Fruit fly (Drosophila melanogaster) whole organism, pupa: ENCODE results near the gene CG34305.

ENCODE experiments used
- CG10348 ChIP-seq: fragments of 200-800 bp; sonication (Bioruptor generic); IDR thresholded peaks from 2 replicates; pipeline ENCODE4 v1.3.6; 2022; ENCODE audit warnings: missing biosample characterization, missing genetic modification characterization
- CG12605 ChIP-seq: fragments of 200-800 bp; sonication (Bioruptor generic); IDR thresholded peaks from 2 replicates; pipeline ENCODE4 v1.3.6; 2022; ENCODE audit warnings: missing biosample characterization, missing genetic modification characterization
- CG13204 ChIP-seq: fragments of 200-800 bp; sonication (Bioruptor generic); optimal IDR thresholded peaks from 2 replicates; lab custom pipeline; 2018; ENCODE audit warnings: missing biosample characterization, mild to moderate bottlenecking, missing genetic modification characterization, moderate library complexity
- CG14655 ChIP-seq: fragments of 200-800 bp; sonication (Bioruptor generic); optimal IDR thresholded peaks from 3 replicates; lab custom pipeline; 2017; ENCODE audit warnings: mild to moderate bottlenecking, missing biosample characterization, missing genetic modification reagents, missing genetic modification characterization
- CG15710 ChIP-seq: fragments of 200-800 bp; sonication (Bioruptor generic); optimal IDR thresholded peaks from 2 replicates; lab custom pipeline; 2018; ENCODE audit warnings: missing biosample characterization, mild to moderate bottlenecking, missing genetic modification characterization, moderate library complexity
- CG17806 ChIP-seq: fragments of 200-800 bp; sonication (Bioruptor generic); optimal IDR thresholded peaks from 2 replicates; lab custom pipeline; 2018; ENCODE audit warnings: missing biosample characterization, mild to moderate bottlenecking, missing genetic modification characterization, moderate library complexity
- CG32121 ChIP-seq: fragments of 200-800 bp; sonication (Bioruptor generic); IDR thresholded peaks from 2 replicates; pipeline ENCODE4 v1.3.6; 2022; ENCODE audit warnings: missing biosample characterization, missing genetic modification characterization
- CG34367 ChIP-seq: fragments of 200-800 bp; sonication (Bioruptor generic); optimal IDR thresholded peaks from 2 replicates; lab custom pipeline; 2018; ENCODE audit warnings: missing biosample characterization, mild to moderate bottlenecking, missing genetic modification characterization
- CG4496 ChIP-seq: fragments of 200-800 bp; sonication (Bioruptor generic); IDR thresholded peaks from 3 replicates; pipeline ENCODE4 v1.3.6; 2022; ENCODE audit warnings: missing biosample characterization, missing genetic modification characterization
- CG8159 ChIP-seq: fragments of 200-800 bp; sonication (Bioruptor generic); optimal IDR thresholded peaks from 3 replicates; lab custom pipeline; 2018; ENCODE audit warnings: missing biosample characterization, mild to moderate bottlenecking, missing genetic modification characterization, moderate library complexity
- CG8301 ChIP-seq: fragments of 200-800 bp; sonication (Bioruptor generic); optimal IDR thresholded peaks from 2 replicates; lab custom pipeline; 2018; ENCODE audit warnings: missing biosample characterization, mild to moderate bottlenecking, missing genetic modification characterization
- CG9948 ChIP-seq: fragments of 200-800 bp; sonication (Bioruptor generic); optimal IDR thresholded peaks from 2 replicates; lab custom pipeline; 2018; ENCODE audit warnings: missing biosample characterization, mild to moderate bottlenecking, missing genetic modification characterization, moderate library complexity
- D1 ChIP-seq: fragments of 200-800 bp; sonication (Bioruptor generic); optimal IDR thresholded peaks from 2 replicates; lab custom pipeline; 2018; ENCODE audit warnings: missing biosample characterization, mild to moderate bottlenecking, missing genetic modification characterization, moderate library complexity
- EcR ChIP-seq: fragments of 200-800 bp; sonication (Bioruptor generic); optimal IDR thresholded peaks from 3 replicates; lab custom pipeline; 2019; ENCODE audit warnings: missing biosample characterization, missing genetic modification characterization, mild to moderate bottlenecking, moderate library complexity, missing genetic modification reagents
- Ets98B ChIP-seq: fragments of 200-800 bp; sonication (Bioruptor generic); IDR thresholded peaks from 2 replicates; pipeline ENCODE4 v1.3.6; 2022; ENCODE audit warnings: missing biosample characterization, missing genetic modification characterization
- Pif1A ChIP-seq: fragments of 200-800 bp; sonication (Bioruptor generic); optimal IDR thresholded peaks from 3 replicates; lab custom pipeline; 2016; ENCODE audit warnings: missing biosample characterization, missing genetic modification characterization
- Pif1B ChIP-seq: fragments of 200-800 bp; sonication (Bioruptor generic); optimal IDR thresholded peaks from 3 replicates; lab custom pipeline; 2016; ENCODE audit warnings: missing biosample characterization, missing genetic modification characterization
- Snoo ChIP-seq: fragments of 200-800 bp; sonication (Bioruptor generic); optimal IDR thresholded peaks from 3 replicates; lab custom pipeline; 2017; ENCODE audit warnings: missing biosample characterization, mild to moderate bottlenecking, missing genetic modification characterization, inconsistent platforms
- fd96Ca ChIP-seq: fragments of 200-800 bp; sonication (Bioruptor generic); IDR thresholded peaks from 3 replicates; pipeline ENCODE4 v1.3.6; 2022; ENCODE audit warnings: missing biosample characterization, missing genetic modification characterization
- gl ChIP-seq: fragments of 200-800 bp; sonication (Bioruptor generic); optimal IDR thresholded peaks from 2 replicates; lab custom pipeline; 2018; ENCODE audit warnings: missing biosample characterization, mild to moderate bottlenecking, missing genetic modification characterization

The CG34305 gene

dm6 chr3R:4243096-4243940, at the start of gene CG34305:
Gene CG34305, minus strand, starts transcription at chr3R:4243146.
- TF ChIP-seq Pif1A (GFP tag; lab: Kevin White, UChicago) (peak; percentile 7), CG8159 (tag; lab: Kevin White, UChicago) (peak; percentile 49), Pif1B (no peak), CG13204 (GFP tag; lab: Kevin White, UChicago) (no peak), CG32121 (no peak), CG12605 (GFP tag; lab: Robert Waterston, UW) (no peak), CG17806 (tag; lab: Kevin White, UChicago) (no peak), CG15710 (no peak), CG10348 (GFP tag; lab: Robert Waterston, UW) (no peak), fd96Ca (GFP tag; lab: Robert Waterston, UW) (no peak), CG4496 (GFP tag; lab: Robert Waterston, UW) (no peak), CG34367 (tag; lab: Kevin White, UChicago) (no peak), Snoo (tag; lab: Kevin White, UChicago) (no peak), EcR (GFP tag; lab: Kevin White, UChicago) (no peak), CG8301 (no peak), D1 (tag; lab: Kevin White, UChicago) (no peak), gl (tag; lab: Kevin White, UChicago) (no peak), CG9948 (tag; lab: Kevin White, UChicago) (no peak)

- TF ChIP-seq CG15710 (no peak), CG8159 (tag; lab: Kevin White, UChicago) (no peak), Ets98B (no peak), CG4496 (GFP tag; lab: Robert Waterston, UW) (no peak), CG13204 (GFP tag; lab: Kevin White, UChicago) (no peak), CG14655 (no peak), CG34367 (tag; lab: Kevin White, UChicago) (no peak), Pif1A (GFP tag; lab: Kevin White, UChicago) (no peak), EcR (GFP tag; lab: Kevin White, UChicago) (no peak), gl (tag; lab: Kevin White, UChicago) (no peak), CG8301 (no peak), D1 (tag; lab: Kevin White, UChicago) (no peak), Snoo (tag; lab: Kevin White, UChicago) (no peak), CG12605 (GFP tag; lab: Robert Waterston, UW) (no peak), CG9948 (tag; lab: Kevin White, UChicago) (no peak)
- TF ChIP-seq, all 21 proteins: peak for 0
These were observed 49.2 kb upstream of the CG34305 start for dm6 chr3R:4292185-4292584.

dm6 chr3R:4291289-4291688, 48.3 kb upstream of the CG34305 start:
- TF ChIP-seq CG8159 (tag; lab: Kevin White, UChicago) (no peak), gl (tag; lab: Kevin White, UChicago) (peak; percentile 7)

dm6 chr3R:4284376-4284953, 41.5 kb upstream of the CG34305 start:
- TF ChIP-seq gl (tag; lab: Kevin White, UChicago) (no peak), CG9948 (tag; lab: Kevin White, UChicago) (no peak)

dm6 chr3R:4282207-4282606, 39.3 kb upstream of the CG34305 start:
- TF ChIP-seq EcR (GFP tag; lab: Kevin White, UChicago) (no peak), CG8301 (no peak), CG4496 (GFP tag; lab: Robert Waterston, UW) (no peak), CG34367 (tag; lab: Kevin White, UChicago) (no peak), CG8159 (tag; lab: Kevin White, UChicago) (no peak), fd96Ca (GFP tag; lab: Robert Waterston, UW) (no peak), CG14655 (no peak), gl (tag; lab: Kevin White, UChicago) (no peak), Snoo (tag; lab: Kevin White, UChicago) (no peak), Pif1B (no peak), CG10348 (GFP tag; lab: Robert Waterston, UW) (no peak), CG17806 (tag; lab: Kevin White, UChicago) (no peak)
- TF ChIP-seq, all 21 proteins: peak for 0

dm6 chr3R:4281119-4281861, 38.3 kb upstream of the CG34305 start:
- 0 out of 3 replicates have a peak, but pooled peaks have one; percentile 29 for TF ChIP-seq CG4496 (GFP tag; lab: Robert Waterston, UW)
- TF ChIP-seq CG14655 = no peak
- peak; percentile 16 for TF ChIP-seq CG13204 (GFP tag; lab: Kevin White, UChicago)
- no peak for TF ChIP-seq Pif1B
- 0 out of 2 replicates have a peak, but pooled peaks have one; percentile 13 for TF ChIP-seq Ets98B
- TF ChIP-seq fd96Ca (GFP tag; lab: Robert Waterston, UW) = 0 out of 3 replicates have a peak, but pooled peaks have one; percentile 11
